Fruit fly (Drosophila melanogaster) whole organism, embryonic: Measurements from ENCODE around the gene CG31100.
A peak's percentile ranks its signal among the peaks of the same experiment; 100 is the strongest.

ENCODE experiments used
- CG10654 ChIP-seq: fragments of 200-800 bp; sonication (Bioruptor generic); optimal IDR thresholded peaks from 2 replicates; lab custom pipeline; 2016; ENCODE audit warnings: missing biosample characterization, missing genetic modification characterization
- CG12236 ChIP-seq: fragments of 200-800 bp; sonication (Bioruptor generic); optimal IDR thresholded peaks from 2 replicates; lab custom pipeline; 2016; ENCODE audit warnings: missing biosample characterization, missing genetic modification characterization
- CG1233 ChIP-seq: fragments of 200-800 bp; sonication (Bioruptor generic); optimal IDR thresholded peaks from 4 replicates; lab custom pipeline; 2018; ENCODE audit warnings: missing biosample characterization, mild to moderate bottlenecking, missing genetic modification characterization
- CG15479 ChIP-seq: fragments of 200-800 bp; sonication (Bioruptor generic); optimal IDR thresholded peaks from 3 replicates; lab custom pipeline; 2019; ENCODE audit warnings: missing biosample characterization, mild to moderate bottlenecking, missing genetic modification characterization, moderate library complexity
- CG16815 ChIP-seq: fragments of 200-800 bp; sonication (Bioruptor generic); optimal IDR thresholded peaks from 3 replicates; lab custom pipeline; 2017; ENCODE audit warnings: missing biosample characterization, mild to moderate bottlenecking, missing genetic modification characterization
- CG18476 ChIP-seq: fragments of 200-800 bp; sonication (Bioruptor generic); optimal IDR thresholded peaks from 2 replicates; lab custom pipeline; 2016; ENCODE audit warnings: missing biosample characterization, mild to moderate bottlenecking, missing genetic modification characterization
- CG2875 ChIP-seq: fragments of 200-800 bp; sonication (Bioruptor generic); optimal IDR thresholded peaks from 2 replicates; lab custom pipeline; 2017; ENCODE audit warnings: missing biosample characterization, mild to moderate bottlenecking, missing genetic modification characterization, missing genetic modification reagents
- CG9797 ChIP-seq: fragments of 200-800 bp; sonication (Bioruptor generic); optimal IDR thresholded peaks from 3 replicates; lab custom pipeline; 2018; ENCODE audit warnings: missing biosample characterization, mild to moderate bottlenecking, missing genetic modification characterization
- Dp ChIP-seq: fragments of 200-800 bp; sonication (Bioruptor generic); optimal IDR thresholded peaks from 2 replicates; lab custom pipeline; 2018; ENCODE audit warnings: missing biosample characterization, mild to moderate bottlenecking, missing genetic modification characterization, moderate library complexity
- HLHmδ ChIP-seq: fragments of 200-800 bp; sonication (Bioruptor generic); optimal IDR thresholded peaks from 2 replicates; lab custom pipeline; 2018; ENCODE audit warnings: missing biosample characterization, mild to moderate bottlenecking, missing genetic modification characterization, moderate library complexity
- Hey ChIP-seq: fragments of 200-800 bp; sonication (Bioruptor generic); optimal IDR thresholded peaks from 3 replicates; lab custom pipeline; 2018; ENCODE audit warnings: missing biosample characterization, mild to moderate bottlenecking, missing genetic modification characterization
- Kr ChIP-seq: fragments of 200-800 bp; sonication (Bioruptor generic); optimal IDR thresholded peaks from 2 replicates; lab custom pipeline; 2017; ENCODE audit warnings: missing biosample characterization, mild to moderate bottlenecking, missing genetic modification characterization
- Med ChIP-seq: fragments of 200-800 bp; sonication (Bioruptor generic); peaks from one replicate; lab custom pipeline; 2016; ENCODE audit warnings: missing biosample characterization, missing genetic modification characterization, mild to moderate bottlenecking, inconsistent platforms, moderate library complexity
- Poxn ChIP-seq: fragments of 200-800 bp; sonication (Bioruptor generic); IDR thresholded peaks from 2 replicates; pipeline ENCODE4 v1.3.6; 2022; ENCODE audit warnings: missing biosample characterization, missing genetic modification characterization
- Rfx ChIP-seq: fragments of 200-800 bp; sonication (Bioruptor generic); IDR thresholded peaks from 2 replicates; pipeline ENCODE4 v1.3.6; 2022; ENCODE audit warnings: missing biosample characterization, missing genetic modification characterization
- Scr ChIP-seq: fragments of 200-800 bp; sonication (Bioruptor generic); IDR thresholded peaks from 2 replicates; pipeline ENCODE4 v1.3.6; 2022; ENCODE audit warnings: missing biosample characterization, missing genetic modification characterization; ENCODE audit not compliant: partially characterized antibody
- ac ChIP-seq: fragments of 200-800 bp; sonication (Bioruptor generic); optimal IDR thresholded peaks from 3 replicates; lab custom pipeline; 2017; ENCODE audit warnings: missing biosample characterization, mild to moderate bottlenecking, missing genetic modification characterization
- aop ChIP-seq: fragments of 200-800 bp; sonication (Bioruptor generic); IDR thresholded peaks from 2 replicates; pipeline ENCODE4 v1.3.6; 2022; ENCODE audit warnings: missing biosample characterization, missing genetic modification characterization
- ara ChIP-seq: fragments of 200-800 bp; sonication (Bioruptor generic); IDR thresholded peaks from 2 replicates; pipeline ENCODE4 v1.3.6; 2022; ENCODE audit warnings: missing biosample characterization, missing genetic modification characterization
- ase ChIP-seq: fragments of 200-800 bp; sonication (Bioruptor generic); IDR thresholded peaks from 3 replicates; pipeline ENCODE4 v1.3.6; 2022; ENCODE audit warnings: missing biosample characterization, missing genetic modification characterization
- ash1 ChIP-seq: fragments of 200-800 bp; sonication (Bioruptor generic); optimal IDR thresholded peaks from 2 replicates; lab custom pipeline; 2018; ENCODE audit warnings: missing biosample characterization, mild to moderate bottlenecking, missing genetic modification characterization
- btn ChIP-seq: fragments of 200-800 bp; sonication (Bioruptor generic); optimal IDR thresholded peaks from 2 replicates; lab custom pipeline; 2016; ENCODE audit warnings: missing biosample characterization, missing genetic modification characterization
- da ChIP-seq: fragments of 200-800 bp; sonication (Bioruptor generic); optimal IDR thresholded peaks from 2 replicates; lab custom pipeline; 2016; ENCODE audit warnings: missing biosample characterization, missing genetic modification characterization
- h ChIP-seq: fragments of >200 bp; optimal IDR thresholded peaks from 2 replicates; lab custom pipeline; 2017
- hbn ChIP-seq: fragments of 200-800 bp; sonication (Bioruptor generic); IDR thresholded peaks from 2 replicates; pipeline ENCODE4 v1.3.6; 2022; ENCODE audit warnings: missing biosample characterization, missing genetic modification characterization; ENCODE audit not compliant: partially characterized antibody
- kni ChIP-seq: fragments of 200-800 bp; sonication (Bioruptor generic); optimal IDR thresholded peaks from 3 replicates; lab custom pipeline; 2017; ENCODE audit warnings: mild to moderate bottlenecking, missing biosample characterization, missing genetic modification reagents, missing genetic modification characterization
- nerfin-1 ChIP-seq: fragments of 200-800 bp; sonication (Bioruptor generic); optimal IDR thresholded peaks from 3 replicates; lab custom pipeline; 2019; ENCODE audit warnings: missing biosample characterization, mild to moderate bottlenecking, missing genetic modification characterization, moderate library complexity
- oc ChIP-seq: fragments of 200-800 bp; sonication (Bioruptor generic); optimal IDR thresholded peaks from 2 replicates; lab custom pipeline; 2018; ENCODE audit warnings: missing biosample characterization, mild to moderate bottlenecking, missing genetic modification characterization, moderate library complexity
- pita ChIP-seq: fragments of 200-800 bp; sonication (Bioruptor generic); optimal IDR thresholded peaks from 2 replicates; lab custom pipeline; 2017; ENCODE audit warnings: missing biosample characterization, mild to moderate bottlenecking, missing genetic modification characterization
- pros ChIP-seq: fragments of 200-800 bp; sonication (Bioruptor generic); optimal IDR thresholded peaks from 3 replicates; lab custom pipeline; 2019; ENCODE audit warnings: missing biosample characterization, mild to moderate bottlenecking, missing genetic modification characterization, moderate library complexity
- ranshi ChIP-seq: fragments of 200-800 bp; sonication (Bioruptor generic); IDR thresholded peaks from 2 replicates; pipeline ENCODE4 v1.3.6; 2022; ENCODE audit warnings: missing biosample characterization, missing genetic modification characterization
- scrt ChIP-seq: fragments of 200-800 bp; sonication (Bioruptor generic); optimal IDR thresholded peaks from 2 replicates; lab custom pipeline; 2018; ENCODE audit warnings: missing biosample characterization, mild to moderate bottlenecking, missing genetic modification characterization, moderate library complexity
- sens ChIP-seq: fragments of 200-800 bp; sonication (Bioruptor generic); peaks from one replicate; lab custom pipeline; 2016; ENCODE audit warnings: missing biosample characterization, missing genetic modification characterization
- sqz ChIP-seq: fragments of 200-800 bp; sonication (Bioruptor generic); optimal IDR thresholded peaks from 3 replicates; lab custom pipeline; 2018; ENCODE audit warnings: missing biosample characterization, mild to moderate bottlenecking, missing genetic modification characterization
- tap ChIP-seq: fragments of 200-800 bp; optimal IDR thresholded peaks from 3 replicates; lab custom pipeline; 2019; ENCODE audit warnings: missing biosample characterization, mild to moderate bottlenecking, missing genetic modification characterization, moderate library complexity
- tll ChIP-seq, 2 experiments: fragments of 200-800 bp in 1 of 2; fragments of >200 bp in 1 of 2; sonication (Bioruptor generic) in 1 of 2; optimal IDR thresholded peaks; 2 replicates each; lab custom pipeline; 2017 to 2019; ENCODE audit warnings: missing biosample characterization in 2 of 2, missing genetic modification characterization in 2 of 2, mild to moderate bottlenecking in 1 of 2, moderate library complexity in 1 of 2
- twi ChIP-seq: fragments of 200-800 bp; optimal IDR thresholded peaks from 2 replicates; lab custom pipeline; 2019; ENCODE audit warnings: missing biosample characterization, mild to moderate bottlenecking, missing genetic modification characterization, moderate library complexity
- zen ChIP-seq: fragments of 200-800 bp; sonication (Bioruptor generic); optimal IDR thresholded peaks from 3 replicates; lab custom pipeline; 2018; ENCODE audit warnings: missing biosample characterization, mild to moderate bottlenecking, missing genetic modification characterization, moderate library complexity
- zen2 ChIP-seq: fragments of 200-800 bp; sonication (Bioruptor generic); IDR thresholded peaks from 3 replicates; pipeline ENCODE4 v1.3.6; 2022; ENCODE audit warnings: missing biosample characterization, missing genetic modification characterization; ENCODE audit not compliant: partially characterized antibody

CG31100 gene

DNA sequence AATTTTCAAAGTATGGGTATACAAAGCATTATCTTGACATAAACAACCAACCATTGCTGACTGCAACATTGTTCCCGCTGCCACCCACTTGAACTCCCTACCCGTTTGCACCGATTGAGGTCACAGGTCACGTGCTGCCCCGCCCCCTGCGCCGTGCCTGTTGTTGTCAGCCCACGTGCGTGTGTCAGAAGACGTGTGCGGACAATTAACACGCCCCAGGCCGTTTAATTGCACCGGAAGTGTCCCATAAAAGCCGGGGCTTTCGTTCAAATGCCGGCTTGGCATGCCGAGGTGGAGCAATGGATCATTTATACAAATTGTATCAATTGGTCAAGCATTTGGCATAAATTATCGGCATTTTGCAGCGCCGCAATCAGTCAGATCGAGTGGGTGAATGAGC is 23.6 kb upstream of the CG31100 start (continued):
- TF ChIP-seq scrt (GFP tag; lab: Kevin White, UChicago) (no peak), aop (GFP tag; lab: Robert Waterston, UW) (peak; percentile 58; the same call in 1 of the 2 replicates), ara (GFP tag; lab: Robert Waterston, UW) (0 out of 2 replicates have a peak, but pooled peaks have one; percentile 5), HLHmδ (GFP tag; lab: Kevin White, UChicago) (peak; percentile 80), Dp (GFP tag; lab: Kevin White, UChicago) (no peak), Scr (GFP tag; lab: Robert Waterston, UW) (no peak)

DNA sequence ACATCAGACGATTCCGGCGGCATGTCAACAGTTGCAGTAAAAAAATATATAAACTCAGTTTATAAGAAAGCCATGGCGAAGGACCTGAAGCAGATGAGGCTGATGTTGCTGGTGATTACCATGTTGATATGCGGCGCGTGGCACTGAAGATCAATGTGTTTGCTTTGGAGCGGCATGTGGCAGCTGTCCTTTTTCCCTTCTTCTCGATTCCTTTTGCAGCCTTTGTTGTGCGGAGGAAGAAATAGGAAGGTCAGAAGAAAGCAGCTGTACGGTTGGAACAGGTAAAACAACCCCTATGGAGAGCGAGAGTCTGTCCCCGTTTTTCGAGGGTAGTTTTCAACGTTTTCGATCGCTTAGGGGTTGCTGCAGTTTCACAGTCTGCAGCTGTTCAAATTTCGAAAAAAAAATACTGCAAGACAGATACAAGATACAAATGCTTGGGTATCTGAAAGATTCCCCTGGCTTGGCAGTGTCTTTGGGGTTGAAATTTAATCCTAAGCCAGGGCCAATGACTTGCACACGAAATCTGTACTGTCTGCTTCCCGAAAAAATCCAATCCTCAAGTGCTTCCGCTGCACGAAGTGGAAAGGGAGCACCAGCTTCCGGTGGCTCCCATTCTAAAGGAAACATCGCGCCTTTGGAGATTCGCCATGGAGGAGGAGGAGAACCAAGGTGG is 21.5 kb upstream of the CG31100 start:
- TF ChIP-seq ranshi (GFP tag; lab: Robert Waterston, UW) (no peak), zen (peak; percentile 42), pros (peak; percentile 100), da (peak; percentile 75), tll (GFP tag; optimal IDR thresholded peaks at IDR 0.05; lab: Kevin White, UChicago) (peak in 1 of 2 experiments; percentile 38), tap (tag; lab: Kevin White, UChicago) (peak; percentile 58), zen2 (0 out of 3 replicates have a peak, but pooled peaks have one; percentile 14), Kr (peak; percentile 55), btn (no peak), hbn (GFP tag; lab: Robert Waterston, UW) (no peak), CG15479 (GFP tag; lab: Kevin White, UChicago) (peak; percentile 45), CG1233 (GFP tag; lab: Kevin White, UChicago) (no peak), ac (GFP tag; lab: Kevin White, UChicago) (peak; percentile 95), oc (tag; lab: Kevin White, UChicago) (peak; percentile 50), pita (GFP tag; lab: Kevin White, UChicago) (no peak), kni (GFP tag; lab: Kevin White, UChicago) (no peak), HLHmδ (GFP tag; lab: Kevin White, UChicago) (peak; percentile 84), Rfx (GFP tag; lab: Robert Waterston, UW) (no peak), CG16815 (GFP tag; lab: Kevin White, UChicago) (no peak), CG10654 (no peak), sens (GFP tag; lab: Kevin White, UChicago) (peak; percentile 64), ash1 (GFP tag; lab: Kevin White, UChicago) (no peak), twi (peak; percentile 93), CG2875 (GFP tag; lab: Kevin White, UChicago) (no peak), nerfin-1 (tag; lab: Kevin White, UChicago) (peak; percentile 20), CG12236 (no peak), h (lab: Kevin White, UChicago) (no peak), Med (GFP tag; lab: Kevin White, UChicago) (peak; percentile 44), ase (GFP tag; lab: Robert Waterston, UW) (peak; percentile 26; the same call in 1 of the 3 replicates), Hey (tag; lab: Kevin White, UChicago) (peak; percentile 43), sqz (GFP tag; lab: Kevin White, UChicago) (peak; percentile 83), CG18476 (GFP tag; lab: Kevin White, UChicago) (peak; percentile 70), CG9797 (GFP tag; lab: Kevin White, UChicago) (no peak), Poxn (no peak)
- TF ChIP-seq, all 482 proteins: peak for 19
